Fruit fly (Drosophila melanogaster) whole organism, embryonic: ENCODE data around the gene Ced-12.

ENCODE experiments used
- Ada2b ChIP-seq: fragments of 200-800 bp; sonication (Bioruptor generic); IDR thresholded peaks from 2 replicates; pipeline ENCODE4 v1.3.6; 2022; ENCODE audit warnings: missing biosample characterization, missing genetic modification characterization
- Atf3 ChIP-seq: fragments of 200-800 bp; sonication (Bioruptor generic); optimal IDR thresholded peaks from 3 replicates; lab custom pipeline; 2016; ENCODE audit warnings: missing biosample characterization, missing genetic modification characterization
- Bdp1 ChIP-seq: fragments of 200-800 bp; sonication (Bioruptor generic); optimal IDR thresholded peaks from 3 replicates; lab custom pipeline; 2016; ENCODE audit warnings: missing biosample characterization, missing genetic modification characterization
- Bteb2 ChIP-seq: fragments of 200-800 bp; sonication (Bioruptor generic); optimal IDR thresholded peaks from 2 replicates; lab custom pipeline; 2016; ENCODE audit warnings: missing biosample characterization, missing genetic modification characterization
- CG11504 ChIP-seq: fragments of 200-800 bp; sonication (Bioruptor generic); optimal IDR thresholded peaks from 3 replicates; lab custom pipeline; 2019; ENCODE audit warnings: missing biosample characterization, mild to moderate bottlenecking, missing genetic modification characterization, moderate library complexity
- CG14050 ChIP-seq: fragments of 200-800 bp; sonication (Bioruptor generic); IDR thresholded peaks from 3 replicates; pipeline ENCODE4 v1.3.6; 2022; ENCODE audit warnings: missing biosample characterization, missing genetic modification characterization
- CG14965 ChIP-seq: fragments of 200-800 bp; sonication (Bioruptor generic); optimal IDR thresholded peaks from 2 replicates; lab custom pipeline; 2016; ENCODE audit warnings: missing biosample characterization, missing genetic modification characterization, borderline replicate concordance
- CG17829 ChIP-seq: fragments of 200-800 bp; optimal IDR thresholded peaks from 2 replicates; lab custom pipeline; 2019; ENCODE audit warnings: missing biosample characterization, mild to moderate bottlenecking, missing genetic modification characterization, moderate library complexity
- CG1832 ChIP-seq: fragments of 200-800 bp; sonication (Bioruptor generic); optimal IDR thresholded peaks from 2 replicates; lab custom pipeline; 2017; ENCODE audit warnings: missing biosample characterization, mild to moderate bottlenecking, missing genetic modification characterization, inconsistent platforms
- CG32532 ChIP-seq: fragments of 200-800 bp; sonication (Bioruptor generic); IDR thresholded peaks from 2 replicates; pipeline ENCODE4 v1.3.6; 2022; ENCODE audit warnings: missing biosample characterization, missing genetic modification characterization
- CG8478 ChIP-seq: fragments of >200 bp; optimal IDR thresholded peaks from 2 replicates; lab custom pipeline; 2018
- CTCF ChIP-seq: fragments of 200-800 bp; sonication (Bioruptor generic); optimal IDR thresholded peaks from 2 replicates; lab custom pipeline; 2017; ENCODE audit warnings: missing biosample characterization, mild to moderate bottlenecking, missing genetic modification characterization, moderate library complexity
- Dll ChIP-seq: fragments of 200-800 bp; sonication (Bioruptor generic); IDR thresholded peaks from 4 replicates; pipeline ENCODE4 v1.3.6; 2022; ENCODE audit warnings: missing biosample characterization, missing genetic modification characterization; ENCODE audit not compliant: partially characterized antibody
- HLH4C ChIP-seq: fragments of 200-800 bp; sonication (Bioruptor generic); IDR thresholded peaks from 3 replicates; pipeline ENCODE4 v1.3.6; 2022; ENCODE audit warnings: missing biosample characterization, missing genetic modification characterization; ENCODE audit not compliant: partially characterized antibody
- Hand ChIP-seq: fragments of 200-800 bp; sonication (Bioruptor generic); optimal IDR thresholded peaks from 2 replicates; lab custom pipeline; 2017; ENCODE audit warnings: mild to moderate bottlenecking, missing biosample characterization, missing genetic modification reagents, missing genetic modification characterization
- Hmr ChIP-seq: fragments of 200-800 bp; sonication (Bioruptor generic); optimal IDR thresholded peaks from 3 replicates; lab custom pipeline; 2017; ENCODE audit warnings: mild to moderate bottlenecking, missing biosample characterization, missing genetic modification reagents, missing genetic modification characterization
- Jarid2 ChIP-seq: fragments of 200-800 bp; sonication (Bioruptor generic); optimal IDR thresholded peaks from 3 replicates; lab custom pipeline; 2017; ENCODE audit warnings: mild to moderate bottlenecking, missing biosample characterization, missing genetic modification reagents, missing genetic modification characterization
- Nf-YA ChIP-seq: fragments of 200-800 bp; sonication (Bioruptor generic); IDR thresholded peaks from 2 replicates; pipeline ENCODE4 v1.3.6; 2022; ENCODE audit warnings: missing biosample characterization, missing genetic modification characterization
- Tbp ChIP-seq: fragments of >200 bp; optimal IDR thresholded peaks from 2 replicates; lab custom pipeline; 2018; ENCODE audit warnings: missing biosample characterization, missing genetic modification characterization
- Vsx1 ChIP-seq: fragments of 200-800 bp; sonication (Bioruptor generic); optimal IDR thresholded peaks from 2 replicates; lab custom pipeline; 2017; ENCODE audit warnings: missing biosample characterization, mild to moderate bottlenecking, missing genetic modification characterization, missing genetic modification reagents
- bowl ChIP-seq: fragments of 200-800 bp; sonication (Bioruptor generic); IDR thresholded peaks from 2 replicates; pipeline ENCODE4 v1.3.6; 2022; ENCODE audit warnings: missing biosample characterization, missing genetic modification characterization
- cad ChIP-seq: fragments of >200 bp; optimal IDR thresholded peaks from 2 replicates; lab custom pipeline; 2017; ENCODE audit warnings: missing biosample characterization, missing genetic modification characterization
- cato ChIP-seq: fragments of 200-800 bp; sonication (Bioruptor generic); optimal IDR thresholded peaks from 2 replicates; lab custom pipeline; 2016; ENCODE audit warnings: missing biosample characterization, missing genetic modification characterization, borderline replicate concordance
- chinmo ChIP-seq: fragments of 200-800 bp; sonication (Bioruptor generic); IDR thresholded peaks from 4 replicates; pipeline ENCODE4 v1.3.6; 2022; ENCODE audit warnings: missing biosample characterization, missing genetic modification characterization; ENCODE audit not compliant: partially characterized antibody
- dati ChIP-seq: fragments of 200-800 bp; sonication (Bioruptor generic); IDR thresholded peaks from 2 replicates; pipeline ENCODE4 v1.3.6; 2022; ENCODE audit warnings: missing biosample characterization, missing genetic modification characterization
- fd102C ChIP-seq: fragments of 200-800 bp; sonication (Bioruptor generic); optimal IDR thresholded peaks from 2 replicates; lab custom pipeline; 2018; ENCODE audit warnings: missing biosample characterization, mild to moderate bottlenecking, missing genetic modification characterization, moderate library complexity
- gsb-n ChIP-seq: fragments of 200-800 bp; sonication (Bioruptor generic); optimal IDR thresholded peaks from 3 replicates; lab custom pipeline; 2018; ENCODE audit warnings: missing biosample characterization, mild to moderate bottlenecking, missing genetic modification characterization
- jing ChIP-seq: fragments of 200-800 bp; sonication (Bioruptor generic); optimal IDR thresholded peaks from 2 replicates; lab custom pipeline; 2018; ENCODE audit warnings: missing biosample characterization, mild to moderate bottlenecking, missing genetic modification characterization
- jumu ChIP-seq: fragments of 200-800 bp; sonication (Bioruptor generic); optimal IDR thresholded peaks from 3 replicates; lab custom pipeline; 2016; ENCODE audit warnings: missing biosample characterization, missing genetic modification characterization
- mld ChIP-seq: fragments of 200-800 bp; sonication (Bioruptor generic); IDR thresholded peaks from 3 replicates; pipeline ENCODE4 v1.3.6; 2022; ENCODE audit warnings: missing biosample characterization, missing genetic modification characterization; ENCODE audit not compliant: partially characterized antibody
- org-1 ChIP-seq: fragments of 200-800 bp; sonication (Bioruptor generic); optimal IDR thresholded peaks from 2 replicates; lab custom pipeline; 2017; ENCODE audit warnings: missing biosample characterization, missing genetic modification characterization
- pho ChIP-seq: fragments of 200-800 bp; sonication (Bioruptor generic); optimal IDR thresholded peaks from 2 replicates; lab custom pipeline; 2016; ENCODE audit warnings: missing biosample characterization, missing genetic modification characterization
- seq ChIP-seq: fragments of 200-800 bp; sonication (Bioruptor generic); IDR thresholded peaks from 2 replicates; pipeline ENCODE4 v1.3.6; 2022; ENCODE audit warnings: missing biosample characterization, missing genetic modification characterization
- tgo ChIP-seq: fragments of 200-800 bp; sonication (Bioruptor generic); IDR thresholded peaks from 3 replicates; pipeline ENCODE4 v1.3.6; 2022; ENCODE audit warnings: missing biosample characterization, missing genetic modification characterization
- tll ChIP-seq, 2 experiments: fragments of 200-800 bp in 1 of 2; fragments of >200 bp in 1 of 2; sonication (Bioruptor generic) in 1 of 2; optimal IDR thresholded peaks; 2 replicates each; lab custom pipeline; 2017 to 2019; ENCODE audit warnings: missing biosample characterization in 2 of 2, missing genetic modification characterization in 2 of 2, mild to moderate bottlenecking in 1 of 2, moderate library complexity in 1 of 2
- trh ChIP-seq: fragments of 200-800 bp; sonication (Bioruptor generic); optimal IDR thresholded peaks from 2 replicates; lab custom pipeline; 2016; ENCODE audit warnings: missing biosample characterization, missing genetic modification characterization
- twi ChIP-seq: fragments of 200-800 bp; optimal IDR thresholded peaks from 2 replicates; lab custom pipeline; 2019; ENCODE audit warnings: missing biosample characterization, mild to moderate bottlenecking, missing genetic modification characterization, moderate library complexity
- zen ChIP-seq: fragments of 200-800 bp; sonication (Bioruptor generic); optimal IDR thresholded peaks from 3 replicates; lab custom pipeline; 2018; ENCODE audit warnings: missing biosample characterization, mild to moderate bottlenecking, missing genetic modification characterization, moderate library complexity
- zen2 ChIP-seq: fragments of 200-800 bp; sonication (Bioruptor generic); IDR thresholded peaks from 3 replicates; pipeline ENCODE4 v1.3.6; 2022; ENCODE audit warnings: missing biosample characterization, missing genetic modification characterization; ENCODE audit not compliant: partially characterized antibody
- zf30C ChIP-seq: fragments of 200-800 bp; sonication (Bioruptor generic); optimal IDR thresholded peaks from 3 replicates; lab custom pipeline; 2018; ENCODE audit warnings: missing biosample characterization, mild to moderate bottlenecking, missing genetic modification characterization

Ced-12 gene

dm6 chr2L:12085619-12086171 is 11.9 kb upstream of the Ced-12 start, which contains the start of gene prd (continued):
- no peak for TF ChIP-seq tgo (GFP tag; lab: Robert Waterston, UW)
- TF ChIP-seq Tbp (GFP tag; lab: Kevin White, UChicago), result no peak
- peak; percentile 27; the same call in 1 of the 3 replicates for TF ChIP-seq zen2 (GFP tag; lab: Robert Waterston, UW)
- TF ChIP-seq seq, result no peak
- no peak for TF ChIP-seq CG32532
- no peak for TF ChIP-seq CG11504 (tag; lab: Kevin White, UChicago)
- peak; percentile 85 for TF ChIP-seq CG8478 (lab: Kevin White, UChicago)
- peak; percentile 39; the same call in 1 of the 4 replicates for TF ChIP-seq Dll (GFP tag; lab: Robert Waterston, UW)
- TF ChIP-seq CG14050 (GFP tag; lab: Robert Waterston, UW), result no peak
- TF ChIP-seq mld (GFP tag; lab: Robert Waterston, UW), result 0 out of 3 replicates have a peak, but pooled peaks have one; percentile 31
- peak; percentile 89 for TF ChIP-seq CG1832
- peak; percentile 86 for TF ChIP-seq Nf-YA (GFP tag; lab: Robert Waterston, UW)
- TF ChIP-seq chinmo (GFP tag; lab: Robert Waterston, UW), result 0 out of 4 replicates have a peak, but pooled peaks have one; percentile 36
- TF ChIP-seq Hand (GFP tag; lab: Kevin White, UChicago), result no peak
- peak; percentile 88 for TF ChIP-seq CTCF (GFP tag; lab: Kevin White, UChicago)
- peak in 1 of 2 experiments; percentile 91 for TF ChIP-seq tll (GFP tag; optimal IDR thresholded peaks at IDR 0.05; lab: Kevin White, UChicago)
- no peak for TF ChIP-seq pho
- no peak for TF ChIP-seq zf30C (GFP tag; lab: Kevin White, UChicago)
- TF ChIP-seq twi (tag; lab: Kevin White, UChicago), result no peak
- peak; percentile 2 for TF ChIP-seq CG17829 (tag; lab: Kevin White, UChicago)
- no peak for TF ChIP-seq jumu (GFP tag; lab: Kevin White, UChicago)
- TF ChIP-seq Jarid2 (GFP tag; lab: Kevin White, UChicago), result peak; percentile 36

- no peak for TF ChIP-seq Hmr (GFP tag; lab: Kevin White, UChicago)
- peak; percentile 39 for TF ChIP-seq zen
- no peak for TF ChIP-seq org-1
- TF ChIP-seq cad (GFP tag; lab: Kevin White, UChicago), result peak; percentile 98
- TF ChIP-seq tll (GFP tag; optimal IDR thresholded peaks at IDR 0.05; lab: Kevin White, UChicago), result peak in 1 of 2 experiments; percentile 69
These were observed 10.2 kb upstream of the Ced-12 start for dm6 chr2L:12087442-12087841.

dm6 chr2L:12089145-12089544 is 8.5 kb upstream of the Ced-12 start:
- TF ChIP-seq cad (GFP tag; lab: Kevin White, UChicago) (peak; percentile 33), Atf3 (GFP tag; lab: Kevin White, UChicago) (no peak), jing (GFP tag; lab: Kevin White, UChicago) (no peak), tll (GFP tag; optimal IDR thresholded peaks at IDR 0.05; lab: Kevin White, UChicago) (peak in 1 of 2 experiments; percentile 94)

- TF ChIP-seq Bdp1, result no peak
- TF ChIP-seq gsb-n, result no peak
- no peak for TF ChIP-seq Vsx1 (GFP tag; lab: Kevin White, UChicago)
- TF ChIP-seq trh (GFP tag; lab: Kevin White, UChicago), result no peak
- TF ChIP-seq cato (GFP tag; lab: Kevin White, UChicago), result no peak
- no peak for TF ChIP-seq zen2 (GFP tag; lab: Robert Waterston, UW)
- TF ChIP-seq Bteb2 (GFP tag; lab: Kevin White, UChicago), result no peak
- TF ChIP-seq bowl (GFP tag; lab: Robert Waterston, UW), result no peak
- TF ChIP-seq CG14965 (GFP tag; lab: Kevin White, UChicago), result no peak
- no peak for TF ChIP-seq HLH4C (GFP tag; lab: Robert Waterston, UW)
- no peak for TF ChIP-seq fd102C (GFP tag; lab: Kevin White, UChicago)
- no peak for TF ChIP-seq Ada2b (GFP tag; lab: Robert Waterston, UW)
- TF ChIP-seq dati, result no peak
These were observed 6.1 kb upstream of the Ced-12 start, which contains the start of gene Pex19 for dm6 chr2L:12091522-12091921. Gene Pex19 (plus strand): TSS chr2L:12091822.
